Worm (Caenorhabditis elegans) whole organism, L3 larva: ENCODE measurements around the gene rgs-4.

Source experiments
- R02D3.7 ChIP-seq: fragments of 150-350 bp; optimal IDR thresholded peaks from 2 replicates; lab custom pipeline; 2014; ENCODE audit warnings: missing biosample characterization, missing genetic modification characterization
- ZK546.5 ChIP-seq: sonication (generic microtip); optimal IDR thresholded peaks from 2 replicates; lab custom pipeline; 2017; ENCODE audit warnings: missing biosample characterization, missing genetic modification characterization
- ama-1 ChIP-seq: fragments of 150-350 bp; optimal IDR thresholded peaks from 2 replicates; lab custom pipeline; 2018
- ceh-16 ChIP-seq: sonication (generic microtip); optimal IDR thresholded peaks from 2 replicates; lab custom pipeline; 2017; ENCODE audit warnings: missing biosample characterization, missing genetic modification characterization
- ceh-28 ChIP-seq: fragments of 150-350 bp; optimal IDR thresholded peaks from 2 replicates; lab custom pipeline; 2014; ENCODE audit warnings: missing biosample characterization, missing genetic modification reagents, missing genetic modification characterization
- ceh-82 ChIP-seq: fragments of 150-350 bp; optimal IDR thresholded peaks from 2 replicates; lab custom pipeline; 2014; ENCODE audit warnings: missing biosample characterization, missing genetic modification characterization
- egl-27 ChIP-seq: sonication (generic microtip); optimal IDR thresholded peaks from 4 replicates; lab custom pipeline; 2017; ENCODE audit warnings: missing biosample characterization, missing genetic modification reagents, missing genetic modification characterization
- elt-1 ChIP-seq: fragments of 150-350 bp; optimal IDR thresholded peaks from 2 replicates; lab custom pipeline; 2014; ENCODE audit warnings: missing biosample characterization, missing genetic modification characterization
- elt-2 ChIP-seq: sonication (generic microtip); optimal IDR thresholded peaks from 2 replicates; lab custom pipeline; 2016; ENCODE audit warnings: missing genetic modification reagents, mild to moderate bottlenecking, missing genetic modification characterization, missing compliant biosample characterization
- eor-1 ChIP-seq, 2 experiments: fragments of 150-350 bp; optimal IDR thresholded peaks; 2 replicates each; lab custom pipeline; 2014 to 2018; ENCODE audit warnings: missing biosample characterization in 2 of 2, missing genetic modification characterization in 2 of 2
- fkh-10 ChIP-seq: sonication (generic microtip); optimal IDR thresholded peaks from 2 replicates; lab custom pipeline; 2017; ENCODE audit warnings: missing biosample characterization, missing genetic modification reagents, missing genetic modification characterization
- fos-1 ChIP-seq: fragments of 150-350 bp; optimal IDR thresholded peaks from 2 replicates; lab custom pipeline; 2014; ENCODE audit warnings: missing biosample characterization, missing genetic modification characterization
- hmg-11 ChIP-seq: sonication (generic microtip); optimal IDR thresholded peaks from 2 replicates; lab custom pipeline; 2016; ENCODE audit warnings: missing genetic modification characterization, missing compliant biosample characterization
- lin-15B ChIP-seq: fragments of 150-350 bp; optimal IDR thresholded peaks from 2 replicates; lab custom pipeline; 2014; ENCODE audit warnings: missing biosample characterization, missing genetic modification characterization
- lin-39 ChIP-seq: fragments of 150-350 bp; optimal IDR thresholded peaks from 2 replicates; lab custom pipeline; 2018; ENCODE audit warnings: missing biosample characterization, missing genetic modification reagents, missing genetic modification characterization
- lsy-12 ChIP-seq: sonication (generic microtip); optimal IDR thresholded peaks from 2 replicates; lab custom pipeline; 2016; ENCODE audit warnings: mild to moderate bottlenecking, missing genetic modification characterization, missing compliant biosample characterization
- mdl-1 ChIP-seq: fragments of 150-350 bp; optimal IDR thresholded peaks from 2 replicates; lab custom pipeline; 2014; ENCODE audit warnings: missing biosample characterization, missing genetic modification characterization
- mml-1 ChIP-seq: fragments of 150-350 bp; sonication (generic microtip); optimal IDR thresholded peaks from 3 replicates; lab custom pipeline; 2014; ENCODE audit warnings: missing biosample characterization, missing genetic modification characterization
- nhr-11 ChIP-seq: fragments of 150-350 bp; optimal IDR thresholded peaks from 2 replicates; lab custom pipeline; 2014; ENCODE audit warnings: missing biosample characterization, missing genetic modification characterization
- nhr-12 ChIP-seq: fragments of 150-350 bp; optimal IDR thresholded peaks from 2 replicates; lab custom pipeline; 2014; ENCODE audit warnings: missing biosample characterization, missing genetic modification characterization
- nhr-237 ChIP-seq: fragments of 150-350 bp; optimal IDR thresholded peaks from 2 replicates; lab custom pipeline; 2014; ENCODE audit warnings: missing biosample characterization, missing genetic modification characterization
- nhr-25 ChIP-seq: sonication (generic microtip); optimal IDR thresholded peaks from 2 replicates; lab custom pipeline; 2017; ENCODE audit warnings: missing biosample characterization, missing genetic modification characterization
- nhr-28 ChIP-seq: fragments of 150-350 bp; optimal IDR thresholded peaks from 2 replicates; lab custom pipeline; 2014; ENCODE audit warnings: missing biosample characterization, missing genetic modification characterization
- nhr-43 ChIP-seq: sonication (generic microtip); optimal IDR thresholded peaks from 2 replicates; lab custom pipeline; 2016; ENCODE audit warnings: mild to moderate bottlenecking, missing genetic modification characterization, missing compliant biosample characterization; ENCODE audit not compliant: poor library complexity, severe bottlenecking
- nhr-67 ChIP-seq: fragments of 150-350 bp; optimal IDR thresholded peaks from 2 replicates; lab custom pipeline; 2014; ENCODE audit warnings: missing biosample characterization, missing genetic modification characterization
- nhr-77 ChIP-seq: fragments of 150-350 bp; optimal IDR thresholded peaks from 2 replicates; lab custom pipeline; 2014; ENCODE audit warnings: missing biosample characterization, missing genetic modification characterization
- pha-4 ChIP-seq: fragments of 150-350 bp; optimal IDR thresholded peaks from 2 replicates; lab custom pipeline; 2014; ENCODE audit warnings: missing biosample characterization, missing genetic modification reagents, missing genetic modification characterization
- pqm-1 ChIP-seq: fragments of 150-350 bp; optimal IDR thresholded peaks from 2 replicates; lab custom pipeline; 2017; ENCODE audit warnings: missing biosample characterization, missing genetic modification characterization, inconsistent platforms
- sea-2 ChIP-seq: fragments of 150-350 bp; sonication (generic microtip); optimal IDR thresholded peaks from 4 replicates; lab custom pipeline; 2014; ENCODE audit warnings: missing biosample characterization, missing genetic modification reagents, missing genetic modification characterization
- skn-1 ChIP-seq: fragments of 150-350 bp; optimal IDR thresholded peaks from 2 replicates; lab custom pipeline; 2014; ENCODE audit warnings: missing biosample characterization, missing genetic modification characterization
- snpc-4 ChIP-seq: fragments of 150-350 bp; optimal IDR thresholded peaks from 2 replicates; lab custom pipeline; 2014; ENCODE audit warnings: missing biosample characterization, missing genetic modification characterization
- unc-62 ChIP-seq: fragments of 150-350 bp; sonication (generic microtip); optimal IDR thresholded peaks from 4 replicates; lab custom pipeline; 2014; ENCODE audit warnings: missing biosample characterization, missing genetic modification reagents, missing genetic modification characterization
- zag-1 ChIP-seq: fragments of 150-350 bp; optimal IDR thresholded peaks from 2 replicates; lab custom pipeline; 2014; ENCODE audit warnings: missing biosample characterization, missing genetic modification characterization
- ztf-4 ChIP-seq: fragments of 150-350 bp; optimal IDR thresholded peaks from 2 replicates; lab custom pipeline; 2014; ENCODE audit warnings: missing biosample characterization, missing genetic modification characterization

Gene rgs-4

ce11 chrII:12689333-12689732 lies 34.8 kb downstream of the rgs-4 start:
- TF ChIP-seq zag-1 (tag; lab: Kevin White, UChicago) (no peak), hmg-11 (tag; lab: Kevin White, UChicago) (peak; percentile 13)

- TF ChIP-seq nhr-237 (tag; lab: Kevin White, UChicago) (no peak), lin-39 (tag; lab: Kevin White, UChicago) (no peak), nhr-77 (no peak)
Measured at ce11 chrII:12690905-12691304, 36.4 kb downstream of the rgs-4 start.

- TF ChIP-seq mml-1 (tag; lab: Kevin White, UChicago) = no peak
- TF ChIP-seq pha-4 = peak; percentile 21
Measured at ce11 chrII:12691351-12691750, 36.8 kb downstream of the rgs-4 start.

- TF ChIP-seq nhr-67 (tag; lab: Kevin White, UChicago) = no peak
- no peak for TF ChIP-seq nhr-25
- no peak for TF ChIP-seq hmg-11 (tag; lab: Kevin White, UChicago)
- no peak for TF ChIP-seq nhr-43 (tag; lab: Kevin White, UChicago)
- no peak for TF ChIP-seq fos-1 (tag; lab: Kevin White, UChicago)
- TF ChIP-seq pqm-1 (tag; lab: Kevin White, UChicago) = no peak
- no peak for TF ChIP-seq snpc-4
- no peak for TF ChIP-seq sea-2 (GFP tag; lab: Kevin White, UChicago)
- TF ChIP-seq nhr-28 (tag; lab: Kevin White, UChicago) = no peak
- no peak for TF ChIP-seq fkh-10 (GFP tag; lab: Kevin White, UChicago)
- TF ChIP-seq pha-4 = no peak
- TF ChIP-seq ZK546.5 (tag; lab: Kevin White, UChicago) = no peak
- no peak for TF ChIP-seq ztf-4 (tag; lab: Kevin White, UChicago)
- no peak for TF ChIP-seq unc-62 (GFP tag; lab: Kevin White, UChicago)
- no peak for TF ChIP-seq lin-15B (tag; lab: Kevin White, UChicago)
- no peak for TF ChIP-seq egl-27 (tag; lab: Kevin White, UChicago)
- no peak for TF ChIP-seq elt-2 (tag; lab: Kevin White, UChicago)
- no peak for TF ChIP-seq ama-1
- TF ChIP-seq nhr-12 = no peak
Measured at ce11 chrII:12692694-12693093, 38.1 kb downstream of the rgs-4 start.

ce11 chrII:12694112-12694511 lies 39.6 kb downstream of the rgs-4 start, which contains the start of gene tbc-17:
TSS of gene tbc-17 (plus strand) at chrII:12694412.
- no peak for TF ChIP-seq elt-2 (tag; lab: Kevin White, UChicago)
- TF ChIP-seq ama-1 = no peak

DNA sequence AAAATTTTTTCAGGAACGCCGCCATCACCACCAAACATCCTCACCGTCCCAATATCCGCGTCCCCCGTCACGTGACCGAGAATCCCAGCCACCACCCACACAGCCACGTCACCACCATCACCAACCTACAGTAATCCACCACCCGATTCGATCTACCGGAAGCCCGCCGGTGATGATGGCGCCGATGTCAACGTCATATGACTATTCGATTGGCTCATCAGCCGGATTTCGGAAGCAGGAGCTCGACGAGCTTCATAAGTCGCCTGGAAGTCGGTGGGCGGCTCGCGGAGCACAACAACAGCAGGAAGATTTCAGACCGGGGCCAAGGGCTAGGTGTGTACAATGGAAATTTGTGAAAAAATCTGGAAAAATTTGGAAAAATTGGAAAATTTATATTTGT lies 41.6 kb downstream of the rgs-4 start:
- TF ChIP-seq R02D3.7 (no peak), unc-62 (GFP tag; lab: Kevin White, UChicago) (no peak), mdl-1 (no peak), mml-1 (tag; lab: Kevin White, UChicago) (no peak), ceh-28 (tag; lab: Kevin White, UChicago) (no peak), nhr-11 (no peak), nhr-43 (tag; lab: Kevin White, UChicago) (no peak), nhr-12 (no peak), ceh-16 (no peak), skn-1 (tag; lab: Kevin White, UChicago) (no peak)

DNA sequence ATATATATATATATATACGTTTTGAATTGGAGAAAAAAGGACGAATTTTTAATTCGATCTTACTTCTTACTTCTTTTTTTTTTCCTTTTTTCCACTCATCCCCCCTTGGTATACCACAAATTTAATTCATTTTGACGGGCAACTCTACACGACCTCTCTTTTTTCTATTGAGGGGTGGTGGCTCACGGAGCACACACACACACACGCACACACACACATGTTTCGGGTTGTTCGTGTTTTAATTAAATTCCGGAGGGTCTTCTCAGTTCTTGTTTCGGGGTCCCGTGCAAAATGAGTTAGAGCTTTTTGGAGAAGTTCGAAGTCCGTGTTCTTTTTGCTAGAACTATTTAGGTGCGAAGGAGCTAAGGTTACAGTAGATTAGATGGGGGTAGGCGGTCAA lies 56.9 kb downstream of the rgs-4 start:
- TF ChIP-seq elt-1 (tag; lab: Kevin White, UChicago) (no peak), skn-1 (tag; lab: Kevin White, UChicago) (no peak), ceh-16 (no peak), lsy-12 (tag; lab: Kevin White, UChicago) (no peak), ZK546.5 (tag; lab: Kevin White, UChicago) (no peak), ceh-82 (tag; lab: Kevin White, UChicago) (no peak), ama-1 (no peak), eor-1 (tag; optimal IDR thresholded peaks at IDR 0.05; lab: Kevin White, UChicago) (no peak), hmg-11 (tag; lab: Kevin White, UChicago) (no peak)
